Worm (Caenorhabditis elegans): ENCODE data around the gene T03F7.6.

The T03F7.6 gene

DNA sequence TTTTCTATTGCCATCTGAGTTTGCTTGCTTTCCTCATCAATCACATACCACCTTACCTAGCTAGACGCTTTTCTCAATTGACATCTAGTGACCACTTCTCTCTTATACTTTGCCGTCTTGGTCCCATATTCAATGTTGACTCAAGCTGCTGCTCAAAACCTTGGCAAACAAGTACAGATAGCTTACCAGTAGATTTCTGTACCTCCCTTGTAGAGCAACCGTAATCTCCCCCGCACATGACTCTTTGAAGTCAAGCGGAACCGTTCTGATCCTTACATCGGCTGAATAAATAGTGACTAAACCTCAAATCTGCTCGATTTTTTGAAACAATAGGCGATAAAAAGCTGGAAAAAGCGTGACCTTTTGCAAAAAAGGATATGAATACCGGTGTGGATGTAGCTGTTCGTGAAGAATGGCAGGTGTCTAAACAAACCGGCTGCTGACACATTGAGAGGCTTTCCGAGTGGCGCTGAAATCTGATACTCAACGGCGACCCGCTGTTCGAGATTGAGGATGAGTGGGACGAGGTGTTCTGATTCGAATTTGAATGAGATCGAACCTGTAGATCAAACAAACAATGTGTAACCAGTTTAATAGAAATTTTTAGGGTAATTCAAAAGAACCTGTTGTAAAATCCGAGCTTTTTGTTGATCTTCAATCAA lies 41.4 kb downstream of the T03F7.6 start:
- TF ChIP-seq nhr-27 (tag; optimal IDR thresholded peaks at IDR 0.05) (no peak), bed-2 (GFP tag; IDR thresholded peaks at IDR 0.05) (no peak), sea-2 (GFP tag; IDR thresholded peaks at IDR 0.05) (no peak), rcor-1 (GFP tag; IDR thresholded peaks at IDR 0.05) (no peak), attf-3 (GFP tag; conservative IDR thresholded peaks at IDR 0.05) (no peak), C06A6.2 (GFP tag; conservative IDR thresholded peaks at IDR 0.05) (no peak), nhr-90 (tag; optimal IDR thresholded peaks at IDR 0.05) (no peak), fkh-3 (tag; optimal IDR thresholded peaks at IDR 0.05) (no peak), ztf-6 (GFP tag; IDR thresholded peaks at IDR 0.05) (no peak), B0261.1 (tag; optimal IDR thresholded peaks at IDR 0.05) (no peak), Y53F4B.3 (GFP tag; IDR thresholded peaks at IDR 0.05) (no peak), him-1 (tag; optimal IDR thresholded peaks at IDR 0.05) (no peak)

DNA sequence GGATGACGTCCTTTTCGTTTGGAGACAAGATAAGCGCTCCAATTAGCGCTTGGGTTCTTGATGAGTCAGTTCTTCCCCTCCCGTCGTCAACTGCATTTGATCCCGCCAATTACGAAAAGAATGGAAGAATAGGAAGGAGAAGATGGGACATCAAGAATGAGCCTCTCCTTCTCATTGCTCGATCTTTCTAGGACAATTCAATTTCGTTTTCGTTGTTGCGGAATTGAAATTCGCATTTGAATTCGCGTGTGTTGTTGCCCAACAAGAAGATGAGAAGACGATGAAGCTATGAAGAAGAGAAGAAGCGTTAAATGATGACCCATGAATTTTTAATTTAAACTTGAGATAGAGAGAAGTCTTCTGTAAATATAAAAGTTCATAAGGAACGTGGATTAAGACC lies 42.4 kb downstream of the T03F7.6 start:
- TF ChIP-seq Y95B8A.8 (GFP tag; IDR thresholded peaks at IDR 0.05): no peak
- TF ChIP-seq B0035.1 (tag; optimal IDR thresholded peaks at IDR 0.05): no peak
- TF ChIP-seq lag-1 (GFP tag; IDR thresholded peaks at IDR 0.05): no peak
- no peak for TF ChIP-seq egrh-3 (GFP tag; IDR thresholded peaks at IDR 0.05)
- no peak for TF ChIP-seq K11D2.4 (GFP tag; IDR thresholded peaks at IDR 0.05)
- no peak for TF ChIP-seq snpc-1.1 (tag; optimal IDR thresholded peaks at IDR 0.05; ENCODE audit: insufficient read depth)
- no peak for TF ChIP-seq repo-1 (tag; optimal IDR thresholded peaks at IDR 0.05)

DNA sequence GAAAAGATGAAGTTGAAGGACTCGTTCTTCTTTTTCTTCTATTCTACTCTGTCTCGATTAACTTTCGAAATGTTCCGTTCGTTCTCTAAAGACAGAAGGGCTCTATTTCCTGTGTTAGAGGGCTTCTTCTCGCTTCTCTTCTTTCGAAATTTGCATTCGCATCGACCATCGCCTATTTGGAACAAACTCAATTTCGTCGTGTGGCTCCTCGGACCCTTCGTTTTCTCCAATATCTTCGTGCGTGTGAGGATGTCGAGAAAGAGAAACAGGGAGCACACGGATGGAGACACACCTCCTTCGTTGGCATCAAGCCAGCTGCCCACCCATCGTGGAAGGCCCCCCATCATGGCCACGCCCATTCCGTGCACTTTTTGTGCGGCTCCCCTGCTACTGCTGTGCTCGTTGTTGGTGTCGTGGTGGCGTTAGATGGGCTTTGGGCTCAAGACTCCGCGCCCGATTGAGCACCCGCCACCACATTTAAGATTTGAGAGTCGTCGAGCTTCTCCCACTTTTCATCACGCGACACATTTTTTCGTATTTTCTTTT lies 46.7 kb downstream of the T03F7.6 start:
- TF ChIP-seq mel-28 (tag; optimal IDR thresholded peaks at IDR 0.05; ENCODE audit: borderline replicate concordance) (no peak), ekl-4 (GFP tag; IDR thresholded peaks at IDR 0.05) (0 out of 2 replicates have a peak, but pooled peaks have one; percentile 21), F23B12.7 (tag; optimal IDR thresholded peaks at IDR 0.05; ENCODE audit: insufficient read depth) (no peak), egrh-3 (GFP tag; IDR thresholded peaks at IDR 0.05) (peak; percentile 45; the same call in 1 of the 2 replicates), nfyb-1 (GFP tag; IDR thresholded peaks at IDR 0.05) (0 out of 2 replicates have a peak, but pooled peaks have one; percentile 38), dox-1 (GFP tag; IDR thresholded peaks at IDR 0.05) (0 out of 2 replicates have a peak, but pooled peaks have one; percentile 8), zfh-2 (GFP tag; conservative IDR thresholded peaks at IDR 0.05) (peak; percentile 93)

DNA sequence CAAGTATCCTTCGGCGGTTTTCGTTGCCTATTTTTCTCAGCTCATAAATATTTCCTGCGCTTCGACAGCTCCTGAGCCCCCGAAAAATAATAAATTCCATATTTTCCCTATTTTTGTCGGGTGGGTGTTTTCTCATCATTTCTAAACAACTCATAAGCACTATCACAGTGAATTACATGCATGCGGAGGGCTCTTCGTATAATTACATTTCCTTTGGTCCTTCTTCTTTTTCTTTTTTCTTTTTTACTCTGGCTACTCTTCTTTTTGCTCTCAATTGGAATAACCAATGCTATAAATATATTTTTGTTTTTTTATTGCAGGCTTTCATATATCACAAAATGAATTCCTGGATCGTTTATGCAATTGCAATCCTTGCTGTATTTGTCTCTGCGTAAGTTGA lies 47.4 kb downstream of the T03F7.6 start, which contains the start of gene T02E9.5:
Gene T02E9.5, plus strand, starts transcription at position 321 of the 400 bp plus-strand sequence.
- TF ChIP-seq F10E7.11 (tag; optimal IDR thresholded peaks at IDR 0.05) (no peak), T07F8.4 (tag; optimal IDR thresholded peaks at IDR 0.05) (no peak), dox-1 (GFP tag; IDR thresholded peaks at IDR 0.05) (no peak)

DNA sequence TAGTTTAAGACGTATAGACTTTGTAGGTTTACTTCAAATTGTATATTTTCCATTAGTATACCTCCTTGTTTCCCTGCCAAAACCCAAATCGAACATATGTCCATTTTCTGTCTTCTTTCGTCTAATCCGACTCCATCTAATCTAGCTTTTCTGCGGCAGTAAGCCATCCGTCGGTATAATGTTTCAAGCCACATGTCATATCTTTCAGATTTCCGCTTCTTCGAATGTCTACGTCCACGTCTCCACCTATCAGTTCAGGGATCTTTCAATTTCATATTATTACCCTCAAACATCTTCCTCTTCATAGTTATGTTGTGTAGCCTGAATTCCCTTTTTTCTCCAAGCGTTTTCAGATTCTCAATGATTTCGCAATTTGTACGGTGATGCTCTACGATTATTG lies 49.6 kb downstream of the T03F7.6 start:
- TF ChIP-seq nfya-2 (GFP tag; IDR thresholded peaks at IDR 0.05) (no peak), Y67H2A.10 (GFP tag; conservative IDR thresholded peaks at IDR 0.05) (no peak), snpc-1.3 (tag; optimal IDR thresholded peaks at IDR 0.05; ENCODE audit: insufficient read depth) (no peak), tbp1 (GFP tag; optimal IDR thresholded peaks at IDR 0.05) (no peak), him-1 (tag; optimal IDR thresholded peaks at IDR 0.05) (no peak), let-607 (tag; optimal IDR thresholded peaks at IDR 0.05) (no peak), fkh-3 (tag; optimal IDR thresholded peaks at IDR 0.05) (no peak), ztf-22 (GFP tag; optimal IDR thresholded peaks at IDR 0.05) (no peak), ceh-58 (GFP tag; IDR thresholded peaks at IDR 0.05) (no peak), snpc-4 (GFP tag; optimal IDR thresholded peaks at IDR 0.05) (no peak), snpc-4 (tag; optimal IDR thresholded peaks at IDR 0.05) (no peak), Y95B8A.8 (GFP tag; IDR thresholded peaks at IDR 0.05) (no peak), atf-7 (tag; optimal IDR thresholded peaks at IDR 0.05) (no peak), rpc-1 (optimal IDR thresholded peaks at IDR 0.05) (no peak), rpc-1 (tag; optimal IDR thresholded peaks at IDR 0.05) (no peak), K11D2.4 (GFP tag; IDR thresholded peaks at IDR 0.05) (no peak)

Data from whole organism, young adult.